Worm (Caenorhabditis elegans): ENCODE measurements around the gene fbxa-66.

fbxa-66 gene

DNA sequence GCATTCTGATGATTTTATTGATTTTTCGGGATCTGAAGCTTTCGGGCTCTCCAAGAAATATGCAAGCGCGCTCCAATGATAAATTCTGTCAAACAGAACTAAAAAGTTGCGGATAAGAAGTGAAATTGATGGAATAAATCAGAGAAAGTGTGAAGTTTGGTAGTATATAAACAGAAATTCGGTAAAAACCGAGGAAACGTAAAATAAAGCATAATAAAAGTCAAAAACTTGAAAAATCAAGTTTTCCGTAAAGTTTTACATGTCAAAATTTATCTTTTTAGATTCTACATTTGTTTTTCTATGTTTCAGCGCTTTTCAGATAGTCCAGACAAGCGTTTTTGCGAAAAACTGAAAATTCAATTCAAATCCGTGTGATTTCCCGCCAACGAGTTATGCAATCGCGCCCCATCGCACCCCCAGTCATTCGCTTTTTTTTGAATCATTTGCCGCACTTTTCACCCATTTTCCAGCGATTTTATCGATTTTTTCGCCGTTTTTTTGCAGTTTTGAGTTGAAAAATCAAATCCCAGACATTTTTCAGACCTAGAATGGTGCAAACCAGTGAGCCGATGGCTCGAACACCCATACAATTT is 17.3 kb upstream of the fbxa-66 start, which contains the start of the genes Y54F10BM.13 and ppm-1.D:
Gene Y54F10BM.13, minus strand, starts transcription at position 51 of the 593 bp plus-strand sequence.
Gene ppm-1.D, plus strand, starts transcription at position 540 of the 593 bp plus-strand sequence.
- TF ChIP-seq ceh-19 (GFP tag; optimal IDR thresholded peaks at IDR 0.05) = no peak
- no peak for TF ChIP-seq sdc-2 (tag; optimal IDR thresholded peaks at IDR 0.05)
- TF ChIP-seq npax-4 (tag; optimal IDR thresholded peaks at IDR 0.05) = no peak
- peak; percentile 27 for TF ChIP-seq ceh-31 (tag; optimal IDR thresholded peaks at IDR 0.05)
- TF ChIP-seq C38D4.7 (GFP tag; optimal IDR thresholded peaks at IDR 0.05) = no peak
- TF ChIP-seq ama-1 (optimal IDR thresholded peaks at IDR 0.05) = no peak
- no peak for TF ChIP-seq unc-55 (GFP tag; optimal IDR thresholded peaks at IDR 0.05)
- TF ChIP-seq ceh-24 (tag; optimal IDR thresholded peaks at IDR 0.05) = no peak
- TF ChIP-seq K09A11.1 (tag; optimal IDR thresholded peaks at IDR 0.05; ENCODE audit: insufficient read depth) = no peak
- TF ChIP-seq ceh-48 (tag; optimal IDR thresholded peaks at IDR 0.05) = peak; percentile 26
- peak; percentile 28 for TF ChIP-seq elt-2 (tag; optimal IDR thresholded peaks at IDR 0.05)
- peak; percentile 2 for TF ChIP-seq rnt-1 (tag; optimal IDR thresholded peaks at IDR 0.05)
- peak; percentile 18 for TF ChIP-seq nfya-1 (tag; optimal IDR thresholded peaks at IDR 0.05)
- no peak for TF ChIP-seq pha-4 (tag; optimal IDR thresholded peaks at IDR 0.05)

DNA sequence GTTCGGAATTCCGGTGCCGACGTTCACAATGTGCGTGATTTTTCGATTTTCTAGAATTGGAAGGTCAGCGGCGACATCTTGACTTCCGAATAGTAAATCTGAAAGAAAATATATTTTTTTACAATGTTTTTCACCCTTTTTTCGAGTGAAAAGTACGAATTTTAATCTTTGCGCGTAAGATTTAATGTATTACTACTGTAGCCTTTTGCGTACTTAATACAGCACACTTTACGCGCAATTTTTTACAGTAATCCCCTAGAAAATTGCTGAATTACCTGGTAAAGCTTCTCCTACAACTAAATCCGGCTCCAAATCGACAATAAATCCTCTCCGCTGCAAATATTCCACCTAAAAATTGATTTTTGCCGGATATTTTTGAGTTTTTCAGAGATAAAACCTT is 16.6 kb upstream of the fbxa-66 start:
- TF ChIP-seq F13H6.1 (tag; optimal IDR thresholded peaks at IDR 0.05) (no peak), pros-1 (tag; optimal IDR thresholded peaks at IDR 0.05) (no peak), T23F11.4 (GFP tag; optimal IDR thresholded peaks at IDR 0.05) (no peak), tbx-7 (tag; optimal IDR thresholded peaks at IDR 0.05) (no peak), ama-1 (optimal IDR thresholded peaks at IDR 0.05) (no peak), ceh-19 (GFP tag; optimal IDR thresholded peaks at IDR 0.05) (no peak), syd-9 (tag; optimal IDR thresholded peaks at IDR 0.05) (no peak), pax-1 (tag; optimal IDR thresholded peaks at IDR 0.05) (no peak)

ce11 chrIII:2329336-2329735 is 15.5 kb upstream of the fbxa-66 start, which contains the start of gene Y54F10BM.12:
Y54F10BM.12 (minus strand) TSS chrIII:2329679.
- TF ChIP-seq zip-5 (tag; optimal IDR thresholded peaks at IDR 0.05) = no peak
- TF ChIP-seq ceh-34 (tag; optimal IDR thresholded peaks at IDR 0.05) = peak; percentile 7

DNA sequence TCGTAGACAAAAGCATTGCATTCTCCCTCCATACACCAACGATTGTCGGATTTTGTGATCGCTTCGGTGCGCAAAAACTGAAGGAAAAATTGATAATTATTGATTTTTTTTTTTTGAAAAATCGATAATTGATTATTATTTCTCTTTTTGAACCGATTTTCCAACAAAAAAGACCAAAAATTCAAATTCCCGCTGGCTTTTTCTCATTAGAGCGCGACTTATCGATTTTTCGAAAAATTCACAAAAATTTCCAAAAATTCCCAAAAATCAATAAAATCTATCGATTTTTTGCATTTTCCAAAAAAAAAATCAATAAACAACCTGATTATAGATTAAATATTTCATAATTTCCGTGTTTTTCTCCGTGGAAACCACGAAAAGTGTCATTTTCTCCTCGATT is 14.8 kb upstream of the fbxa-66 start:
- TF ChIP-seq Y22D7AL.16 (tag; optimal IDR thresholded peaks at IDR 0.05) (no peak), pat-9 (tag; optimal IDR thresholded peaks at IDR 0.05) (no peak), ets-4 (tag; optimal IDR thresholded peaks at IDR 0.05) (no peak), nfya-1 (tag; optimal IDR thresholded peaks at IDR 0.05) (no peak), ceh-48 (tag; optimal IDR thresholded peaks at IDR 0.05) (peak; percentile 60), pag-3 (tag; optimal IDR thresholded peaks at IDR 0.05; ENCODE audit: borderline replicate concordance) (no peak), hlh-30 (tag; optimal IDR thresholded peaks at IDR 0.05; ENCODE audit: insufficient read depth) (no peak), che-1 (tag; optimal IDR thresholded peaks at IDR 0.05) (no peak)

ce11 chrIII:2324703-2325102 is 10.9 kb upstream of the fbxa-66 start:
- TF ChIP-seq unc-55 (GFP tag; optimal IDR thresholded peaks at IDR 0.05) (no peak), nfya-1 (tag; optimal IDR thresholded peaks at IDR 0.05) (peak; percentile 89)

ce11 chrIII:2316439-2316838 is 2.6 kb upstream of the fbxa-66 start:
- no peak for TF ChIP-seq nhr-232 (tag; optimal IDR thresholded peaks at IDR 0.05)
- TF ChIP-seq fax-1 (tag; optimal IDR thresholded peaks at IDR 0.05) = no peak
- TF ChIP-seq npax-4 (tag; optimal IDR thresholded peaks at IDR 0.05) = no peak
- TF ChIP-seq nfya-1 (tag; optimal IDR thresholded peaks at IDR 0.05) = no peak
- TF ChIP-seq nhr-11 (tag; optimal IDR thresholded peaks at IDR 0.05) = no peak
- TF ChIP-seq madf-2 (tag; optimal IDR thresholded peaks at IDR 0.05) = no peak
- no peak for TF ChIP-seq odd-2 (tag; optimal IDR thresholded peaks at IDR 0.05)
- TF ChIP-seq ceh-24 (tag; optimal IDR thresholded peaks at IDR 0.05) = no peak
- no peak for TF ChIP-seq tbx-2 (tag; optimal IDR thresholded peaks at IDR 0.05)
- no peak for TF ChIP-seq mec-3 (tag; optimal IDR thresholded peaks at IDR 0.05; ENCODE audit: borderline replicate concordance)
- TF ChIP-seq dve-1 (tag; optimal IDR thresholded peaks at IDR 0.05) = no peak
- no peak for TF ChIP-seq ets-4 (tag; optimal IDR thresholded peaks at IDR 0.05)
- TF ChIP-seq fkh-6 (tag; optimal IDR thresholded peaks at IDR 0.05) = no peak
- no peak for TF ChIP-seq pros-1 (tag; optimal IDR thresholded peaks at IDR 0.05)
- no peak for TF ChIP-seq pax-1 (tag; optimal IDR thresholded peaks at IDR 0.05)
- TF ChIP-seq hlh-6 (tag; optimal IDR thresholded peaks at IDR 0.05) = no peak
- no peak for TF ChIP-seq pat-9 (tag; optimal IDR thresholded peaks at IDR 0.05)
- no peak for TF ChIP-seq lin-11 (tag; optimal IDR thresholded peaks at IDR 0.05)
- TF ChIP-seq pha-4 (tag; optimal IDR thresholded peaks at IDR 0.05) = no peak
- no peak for TF ChIP-seq ref-2 (tag; optimal IDR thresholded peaks at IDR 0.05)

All from whole organism, late embryonic.